Fruit fly (Drosophila melanogaster) whole organism, embryonic: ENCODE data around the gene Smvt.

Source experiments
- Ada2b ChIP-seq: fragments of 200-800 bp; sonication (Bioruptor generic); IDR thresholded peaks from 2 replicates; pipeline ENCODE4 v1.3.6; 2022; ENCODE audit warnings: missing biosample characterization, missing genetic modification characterization
- Atf6 ChIP-seq: fragments of 200-800 bp; sonication (Bioruptor generic); IDR thresholded peaks from 2 replicates; pipeline ENCODE4 v1.3.6; 2022; ENCODE audit warnings: missing biosample characterization, missing genetic modification characterization
- BEAF-32 ChIP-seq: fragments of 200-800 bp; sonication (Bioruptor generic); optimal IDR thresholded peaks from 3 replicates; lab custom pipeline; 2017; ENCODE audit warnings: missing biosample characterization, missing genetic modification characterization, mild to moderate bottlenecking, moderate library complexity, missing genetic modification reagents
- Bgb ChIP-seq: fragments of 200-800 bp; sonication (Bioruptor generic); IDR thresholded peaks from 2 replicates; pipeline ENCODE4 v1.3.6; 2022; ENCODE audit warnings: missing biosample characterization, missing genetic modification characterization; ENCODE audit not compliant: partially characterized antibody
- CG11085 ChIP-seq: fragments of 200-800 bp; sonication (Bioruptor generic); IDR thresholded peaks from 2 replicates; pipeline ENCODE4 v1.3.6; 2022; ENCODE audit warnings: missing biosample characterization, missing genetic modification characterization
- CG11398 ChIP-seq: fragments of 200-800 bp; sonication (Bioruptor generic); optimal IDR thresholded peaks from 2 replicates; lab custom pipeline; 2016; ENCODE audit warnings: missing biosample characterization, missing genetic modification characterization
- CG14965 ChIP-seq: fragments of 200-800 bp; sonication (Bioruptor generic); optimal IDR thresholded peaks from 2 replicates; lab custom pipeline; 2016; ENCODE audit warnings: missing biosample characterization, missing genetic modification characterization, borderline replicate concordance
- CG15696 ChIP-seq: fragments of 200-800 bp; sonication (Bioruptor generic); optimal IDR thresholded peaks from 2 replicates; lab custom pipeline; 2019; ENCODE audit warnings: missing biosample characterization, mild to moderate bottlenecking, missing genetic modification characterization, moderate library complexity
- CG1647 ChIP-seq: fragments of 200-800 bp; sonication (Bioruptor generic); optimal IDR thresholded peaks from 3 replicates; lab custom pipeline; 2016; ENCODE audit warnings: missing biosample characterization, missing genetic modification characterization
- CG17328 ChIP-seq: fragments of 200-800 bp; sonication (Bioruptor generic); IDR thresholded peaks from 2 replicates; pipeline ENCODE4 v1.3.6; 2022; ENCODE audit warnings: missing biosample characterization, missing genetic modification characterization
- CG2129 ChIP-seq: fragments of 200-800 bp; sonication (Bioruptor generic); IDR thresholded peaks from 2 replicates; pipeline ENCODE4 v1.3.6; 2022; ENCODE audit warnings: missing biosample characterization, missing genetic modification characterization; ENCODE audit not compliant: partially characterized antibody
- CG2202 ChIP-seq: fragments of 200-800 bp; sonication (Bioruptor generic); optimal IDR thresholded peaks from 2 replicates; lab custom pipeline; 2018; ENCODE audit warnings: missing biosample characterization, mild to moderate bottlenecking, missing genetic modification characterization
- CG2712 ChIP-seq: fragments of 200-800 bp; optimal IDR thresholded peaks from 3 replicates; lab custom pipeline; 2019; ENCODE audit warnings: missing biosample characterization, mild to moderate bottlenecking, missing genetic modification characterization, moderate library complexity
- CG2875 ChIP-seq: fragments of 200-800 bp; sonication (Bioruptor generic); optimal IDR thresholded peaks from 2 replicates; lab custom pipeline; 2017; ENCODE audit warnings: missing biosample characterization, mild to moderate bottlenecking, missing genetic modification characterization, missing genetic modification reagents
- CG31365 ChIP-seq: fragments of 200-800 bp; sonication (Bioruptor generic); optimal IDR thresholded peaks from 2 replicates; lab custom pipeline; 2018; ENCODE audit warnings: missing biosample characterization, mild to moderate bottlenecking, missing genetic modification characterization
- CG33213 ChIP-seq: fragments of 200-800 bp; sonication (Bioruptor generic); optimal IDR thresholded peaks from 3 replicates; lab custom pipeline; 2016; ENCODE audit warnings: missing biosample characterization, missing genetic modification characterization
- CG4617 ChIP-seq: fragments of 200-800 bp; sonication (Bioruptor generic); optimal IDR thresholded peaks from 3 replicates; lab custom pipeline; 2016; ENCODE audit warnings: missing biosample characterization, missing genetic modification characterization, borderline replicate concordance
- CG5245 ChIP-seq: fragments of 200-800 bp; sonication (Bioruptor generic); optimal IDR thresholded peaks from 3 replicates; lab custom pipeline; 2016; ENCODE audit warnings: missing biosample characterization, missing genetic modification characterization
- CG8290 ChIP-seq, 3 experiments: fragments of 200-800 bp; sonication (Bioruptor generic); optimal IDR thresholded peaks; 2 replicates each; lab custom pipeline; 2016 to 2019; ENCODE audit warnings: missing biosample characterization in 3 of 3, missing genetic modification characterization in 3 of 3, mild to moderate bottlenecking in 2 of 3, moderate library complexity in 1 of 3
- CG9437 ChIP-seq: fragments of 200-800 bp; sonication (Bioruptor generic); optimal IDR thresholded peaks from 2 replicates; lab custom pipeline; 2018; ENCODE audit warnings: missing biosample characterization, mild to moderate bottlenecking, missing genetic modification characterization
- CoRest ChIP-seq: fragments of 200-800 bp; sonication (Bioruptor generic); optimal IDR thresholded peaks from 3 replicates; lab custom pipeline; 2018; ENCODE audit warnings: missing biosample characterization, mild to moderate bottlenecking, missing genetic modification characterization, moderate library complexity
- GATAe ChIP-seq: fragments of 200-800 bp; sonication (Bioruptor generic); conservative IDR thresholded peaks from 2 replicates; pipeline ENCODE4 v1.3.6; 2022; ENCODE audit warnings: missing biosample characterization, missing genetic modification characterization
- Gug ChIP-seq: fragments of 200-800 bp; sonication (Bioruptor generic); IDR thresholded peaks from 4 replicates; pipeline ENCODE4 v1.3.6; 2022; ENCODE audit warnings: missing biosample characterization, missing genetic modification characterization
- HmgD ChIP-seq: fragments of 200-800 bp; sonication (Bioruptor generic); optimal IDR thresholded peaks from 3 replicates; lab custom pipeline; 2016; ENCODE audit warnings: missing biosample characterization, missing genetic modification characterization
- Hsf ChIP-seq: fragments of 200-800 bp; sonication (Bioruptor generic); optimal IDR thresholded peaks from 3 replicates; lab custom pipeline; 2016; ENCODE audit warnings: missing biosample characterization, missing genetic modification characterization
- Myb ChIP-seq: fragments of 200-800 bp; sonication (Bioruptor generic); optimal IDR thresholded peaks from 2 replicates; lab custom pipeline; 2016; ENCODE audit warnings: missing biosample characterization, missing genetic modification characterization
- Opbp ChIP-seq: fragments of 200-800 bp; sonication (Bioruptor generic); IDR thresholded peaks from 3 replicates; pipeline ENCODE4 v1.3.6; 2022; ENCODE audit warnings: missing biosample characterization, missing genetic modification characterization; ENCODE audit not compliant: partially characterized antibody
- Ravus ChIP-seq: fragments of 200-800 bp; sonication (Bioruptor generic); IDR thresholded peaks from 2 replicates; pipeline ENCODE4 v1.3.6; 2022; ENCODE audit warnings: missing biosample characterization, missing genetic modification characterization
- Xbp1 ChIP-seq: fragments of 200-800 bp; sonication (Bioruptor generic); optimal IDR thresholded peaks from 3 replicates; lab custom pipeline; 2016; ENCODE audit warnings: missing biosample characterization, mild to moderate bottlenecking, missing genetic modification characterization
- YL-1 ChIP-seq: fragments of 200-800 bp; sonication (Bioruptor generic); optimal IDR thresholded peaks from 3 replicates; lab custom pipeline; 2017; ENCODE audit warnings: missing biosample characterization, mild to moderate bottlenecking, missing genetic modification characterization
- emc ChIP-seq: fragments of 200-800 bp; sonication (Bioruptor generic); optimal IDR thresholded peaks from 2 replicates; lab custom pipeline; 2016; ENCODE audit warnings: missing biosample characterization, missing genetic modification characterization
- gfzf ChIP-seq: fragments of 200-800 bp; sonication (Bioruptor generic); optimal IDR thresholded peaks from 2 replicates; lab custom pipeline; 2016; ENCODE audit warnings: missing biosample characterization, mild to moderate bottlenecking, missing genetic modification characterization, moderate library complexity
- grau ChIP-seq: fragments of 200-800 bp; optimal IDR thresholded peaks from 3 replicates; lab custom pipeline; 2019; ENCODE audit warnings: missing biosample characterization, mild to moderate bottlenecking, missing genetic modification characterization, moderate library complexity
- grn ChIP-seq: fragments of 200-800 bp; sonication (Bioruptor generic); optimal IDR thresholded peaks from 3 replicates; lab custom pipeline; 2017; ENCODE audit warnings: missing biosample characterization, missing genetic modification characterization
- gro ChIP-seq: fragments of 200-800 bp; sonication (Bioruptor generic); optimal IDR thresholded peaks from 2 replicates; lab custom pipeline; 2016; ENCODE audit warnings: missing biosample characterization, missing genetic modification characterization
- hkb ChIP-seq, 2 experiments: fragments of 200-800 bp in 1 of 2; fragments of >200 bp in 1 of 2; sonication (Bioruptor generic) in 1 of 2; IDR thresholded peaks in 1 of 2; optimal IDR thresholded peaks in 1 of 2; 2 replicates each; pipeline versions ENCODE4 v1.3.6 to Lab custom; 2017 to 2022; ENCODE audit warnings: missing biosample characterization in 1 of 2, missing genetic modification characterization in 1 of 2
- ind ChIP-seq: fragments of 200-800 bp; sonication (Bioruptor generic); optimal IDR thresholded peaks from 3 replicates; lab custom pipeline; 2016; ENCODE audit warnings: missing biosample characterization, missing genetic modification characterization
- lbe ChIP-seq: fragments of 200-800 bp; sonication (Bioruptor generic); optimal IDR thresholded peaks from 2 replicates; lab custom pipeline; 2016; ENCODE audit warnings: missing biosample characterization, mild to moderate bottlenecking, missing genetic modification characterization
- mld ChIP-seq: fragments of 200-800 bp; sonication (Bioruptor generic); IDR thresholded peaks from 3 replicates; pipeline ENCODE4 v1.3.6; 2022; ENCODE audit warnings: missing biosample characterization, missing genetic modification characterization; ENCODE audit not compliant: partially characterized antibody
- onecut ChIP-seq: fragments of 200-800 bp; sonication (Bioruptor generic); IDR thresholded peaks from 2 replicates; pipeline ENCODE4 v1.3.6; 2022; ENCODE audit warnings: missing biosample characterization, missing genetic modification characterization
- pros ChIP-seq: fragments of 200-800 bp; sonication (Bioruptor generic); optimal IDR thresholded peaks from 3 replicates; lab custom pipeline; 2019; ENCODE audit warnings: missing biosample characterization, mild to moderate bottlenecking, missing genetic modification characterization, moderate library complexity
- ranshi ChIP-seq: fragments of 200-800 bp; sonication (Bioruptor generic); IDR thresholded peaks from 2 replicates; pipeline ENCODE4 v1.3.6; 2022; ENCODE audit warnings: missing biosample characterization, missing genetic modification characterization
- ro ChIP-seq: fragments of 200-800 bp; sonication (Bioruptor generic); IDR thresholded peaks from 2 replicates; pipeline ENCODE4 v1.3.6; 2022; ENCODE audit warnings: missing biosample characterization, missing genetic modification characterization
- run ChIP-seq: fragments of 200-800 bp; sonication (Bioruptor generic); optimal IDR thresholded peaks from 3 replicates; lab custom pipeline; 2018; ENCODE audit warnings: missing biosample characterization, mild to moderate bottlenecking, missing genetic modification characterization
- salm ChIP-seq: fragments of 200-800 bp; sonication (Bioruptor generic); optimal IDR thresholded peaks from 2 replicates; lab custom pipeline; 2018; ENCODE audit warnings: missing biosample characterization, mild to moderate bottlenecking, missing genetic modification characterization
- scrt ChIP-seq: fragments of 200-800 bp; sonication (Bioruptor generic); optimal IDR thresholded peaks from 2 replicates; lab custom pipeline; 2018; ENCODE audit warnings: missing biosample characterization, mild to moderate bottlenecking, missing genetic modification characterization, moderate library complexity
- sens ChIP-seq: fragments of 200-800 bp; sonication (Bioruptor generic); peaks from one replicate; lab custom pipeline; 2016; ENCODE audit warnings: missing biosample characterization, missing genetic modification characterization
- slp2 ChIP-seq: fragments of 200-800 bp; sonication (Bioruptor generic); optimal IDR thresholded peaks from 2 replicates; lab custom pipeline; 2016; ENCODE audit warnings: missing biosample characterization, missing genetic modification characterization
- twi ChIP-seq: fragments of 200-800 bp; optimal IDR thresholded peaks from 2 replicates; lab custom pipeline; 2019; ENCODE audit warnings: missing biosample characterization, mild to moderate bottlenecking, missing genetic modification characterization, moderate library complexity

The Smvt gene

dm6 chr3R:31713306-31714123 lies 47.9 kb downstream of the Smvt start, which contains the start of gene ttk (continued):
- TF ChIP-seq ro (no peak), sens (peak; percentile 87), CG11398 (GFP tag; lab: Kevin White, UChicago) (no peak), CG4617 (GFP tag; lab: Kevin White, UChicago) (no peak), CG17328 (GFP tag; lab: Robert Waterston, UW) (no peak), lbe (GFP tag; lab: Kevin White, UChicago) (peak; percentile 48), CG11085 (GFP tag; lab: Robert Waterston, UW) (no peak), emc (GFP tag; lab: Kevin White, UChicago) (no peak), ind (GFP tag; lab: Kevin White, UChicago) (no peak), pros (GFP tag; lab: Kevin White, UChicago) (peak; percentile 71), CG14965 (GFP tag; lab: Kevin White, UChicago) (no peak), Gug (GFP tag; lab: Robert Waterston, UW) (no peak), GATAe (GFP tag; lab: Robert Waterston, UW) (no peak), scrt (no peak), CG2875 (GFP tag; lab: Kevin White, UChicago) (no peak), grau (tag; lab: Kevin White, UChicago) (no peak), Opbp (GFP tag; lab: Robert Waterston, UW) (no peak), CG1647 (no peak), BEAF-32 (GFP tag; lab: Kevin White, UChicago) (no peak), Ravus (GFP tag; lab: Robert Waterston, UW) (no peak), Hsf (no peak), Atf6 (GFP tag; lab: Robert Waterston, UW) (no peak), slp2 (GFP tag; lab: Kevin White, UChicago) (no peak), run (no peak), HmgD (GFP tag; lab: Kevin White, UChicago) (no peak), CG2202 (no peak), twi (tag; lab: Kevin White, UChicago) (no peak), Bgb (no peak), gfzf (no peak), CG2712 (tag; lab: Kevin White, UChicago) (no peak), salm (tag; lab: Kevin White, UChicago) (peak; percentile 15), CG9437 (GFP tag; lab: Kevin White, UChicago) (no peak), onecut (GFP tag; lab: Robert Waterston, UW) (no peak), ranshi (GFP tag; lab: Robert Waterston, UW) (no peak), Xbp1 (GFP tag; lab: Kevin White, UChicago) (no peak), CG2129 (no peak; the same call in 1 of the 2 replicates), CG31365 (tag; lab: Kevin White, UChicago) (no peak), CG8290 (GFP tag; optimal IDR thresholded peaks at IDR 0.05; lab: Kevin White, UChicago) (no peak), CG8290 (tag; optimal IDR thresholded peaks at IDR 0.05; lab: Kevin White, UChicago) (no peak), CG33213 (GFP tag; lab: Kevin White, UChicago) (no peak), CG15696 (tag; lab: Kevin White, UChicago) (no peak), gro (GFP tag; lab: Kevin White, UChicago) (no peak), YL-1 (no peak), mld (GFP tag; lab: Robert Waterston, UW) (no peak), hkb (optimal IDR thresholded peaks at IDR 0.05; lab: Kevin White, UChicago) (no peak), hkb (GFP tag; IDR thresholded peaks at IDR 0.05; lab: Robert Waterston, UW) (no peak), Ada2b (GFP tag; lab: Robert Waterston, UW) (no peak), Myb (GFP tag; lab: Kevin White, UChicago) (no peak), CG5245 (no peak), CoRest (tag; lab: Kevin White, UChicago) (no peak), grn (GFP tag; lab: Kevin White, UChicago) (no peak)
